Fruit fly (Drosophila melanogaster) whole organism, prepupa: ENCODE data around the gene Rpn11.

Experiments used
- Blimp-1 ChIP-seq: fragments of 200-800 bp; sonication (Bioruptor generic); optimal IDR thresholded peaks from 3 replicates; lab custom pipeline; 2017; ENCODE audit warnings: missing biosample characterization, missing genetic modification characterization, mild to moderate bottlenecking, moderate library complexity, missing genetic modification reagents
- CG10631 ChIP-seq: fragments of 200-800 bp; sonication (Bioruptor generic); optimal IDR thresholded peaks from 2 replicates; lab custom pipeline; 2016; ENCODE audit warnings: missing biosample characterization, missing genetic modification characterization
- CG10669 ChIP-seq: fragments of 200-800 bp; sonication (Bioruptor generic); optimal IDR thresholded peaks from 3 replicates; lab custom pipeline; 2018; ENCODE audit warnings: missing biosample characterization, mild to moderate bottlenecking, missing genetic modification characterization, moderate library complexity
- CG11762 ChIP-seq: fragments of 200-800 bp; sonication (Bioruptor generic); optimal IDR thresholded peaks from 3 replicates; lab custom pipeline; 2016; ENCODE audit warnings: missing biosample characterization, missing genetic modification characterization; ENCODE audit not compliant: insufficient read depth
- CG11902 ChIP-seq: fragments of 200-800 bp; sonication (Bioruptor generic); optimal IDR thresholded peaks from 3 replicates; lab custom pipeline; 2016; ENCODE audit warnings: missing biosample characterization, missing genetic modification characterization
- CG15336 ChIP-seq: fragments of 200-800 bp; sonication (Bioruptor generic); IDR thresholded peaks from 2 replicates; pipeline ENCODE4 v1.3.6; 2022; ENCODE audit warnings: missing biosample characterization, missing genetic modification characterization
- CG1621 ChIP-seq: fragments of 200-800 bp; sonication (Bioruptor generic); optimal IDR thresholded peaks from 3 replicates; lab custom pipeline; 2018; ENCODE audit warnings: missing biosample characterization, mild to moderate bottlenecking, missing genetic modification characterization
- CG16779 ChIP-seq: fragments of 200-800 bp; sonication (Bioruptor generic); optimal IDR thresholded peaks from 3 replicates; lab custom pipeline; 2017; ENCODE audit warnings: missing biosample characterization, mild to moderate bottlenecking, missing genetic modification characterization
- CG3032 ChIP-seq: fragments of 200-800 bp; optimal IDR thresholded peaks from 2 replicates; lab custom pipeline; 2019; ENCODE audit warnings: missing biosample characterization, mild to moderate bottlenecking, missing genetic modification characterization, moderate library complexity
- CG32006 ChIP-seq: fragments of 200-800 bp; sonication (Bioruptor generic); optimal IDR thresholded peaks from 3 replicates; lab custom pipeline; 2017; ENCODE audit warnings: missing biosample characterization, mild to moderate bottlenecking, missing genetic modification characterization
- CG34406 ChIP-seq: fragments of 200-800 bp; sonication (Bioruptor generic); optimal IDR thresholded peaks from 3 replicates; lab custom pipeline; 2016; ENCODE audit warnings: missing biosample characterization, missing genetic modification characterization
- CG3919 ChIP-seq: fragments of 200-800 bp; sonication (Bioruptor generic); optimal IDR thresholded peaks from 3 replicates; lab custom pipeline; 2016; ENCODE audit warnings: missing biosample characterization, missing genetic modification characterization
- CG4318 ChIP-seq: fragments of 200-800 bp; sonication (Bioruptor generic); optimal IDR thresholded peaks from 3 replicates; lab custom pipeline; 2017; ENCODE audit warnings: missing biosample characterization, mild to moderate bottlenecking, missing genetic modification characterization
- CG6163 ChIP-seq: fragments of 200-800 bp; sonication (Bioruptor generic); IDR thresholded peaks from 3 replicates; pipeline ENCODE4 v1.3.6; 2022; ENCODE audit warnings: missing biosample characterization, missing genetic modification characterization
- CG6276 ChIP-seq: fragments of 200-800 bp; sonication (Bioruptor generic); optimal IDR thresholded peaks from 2 replicates; lab custom pipeline; 2017; ENCODE audit warnings: missing biosample characterization, mild to moderate bottlenecking, missing genetic modification characterization
- CG6792 ChIP-seq: fragments of 200-800 bp; sonication (Bioruptor generic); optimal IDR thresholded peaks from 3 replicates; lab custom pipeline; 2016; ENCODE audit warnings: missing biosample characterization, missing genetic modification characterization
- CG6808 ChIP-seq: fragments of 200-800 bp; sonication (Bioruptor generic); optimal IDR thresholded peaks from 3 replicates; lab custom pipeline; 2017; ENCODE audit warnings: missing biosample characterization, missing genetic modification characterization, mild to moderate bottlenecking, moderate library complexity, missing genetic modification reagents
- CG6854 ChIP-seq: fragments of 200-800 bp; sonication (Bioruptor generic); optimal IDR thresholded peaks from 2 replicates; lab custom pipeline; 2017; ENCODE audit warnings: missing biosample characterization, mild to moderate bottlenecking, missing genetic modification characterization
- CG7368 ChIP-seq: fragments of 200-800 bp; sonication (Bioruptor generic); optimal IDR thresholded peaks from 3 replicates; lab custom pipeline; 2016; ENCODE audit warnings: missing biosample characterization, missing genetic modification characterization
- CG8119 ChIP-seq: fragments of 200-800 bp; sonication (Bioruptor generic); IDR thresholded peaks from 3 replicates; pipeline ENCODE4 v1.3.6; 2022; ENCODE audit warnings: missing biosample characterization, missing genetic modification characterization
- CG8319 ChIP-seq: fragments of 200-800 bp; sonication (Bioruptor generic); optimal IDR thresholded peaks from 3 replicates; lab custom pipeline; 2016; ENCODE audit warnings: missing biosample characterization, missing genetic modification characterization
- CG8632 ChIP-seq: fragments of 200-800 bp; sonication (Bioruptor generic); optimal IDR thresholded peaks from 3 replicates; lab custom pipeline; 2016; ENCODE audit warnings: missing biosample characterization, missing genetic modification characterization
- CG9139 ChIP-seq: fragments of 200-800 bp; sonication (Bioruptor generic); optimal IDR thresholded peaks from 3 replicates; lab custom pipeline; 2017; ENCODE audit warnings: missing biosample characterization, mild to moderate bottlenecking, missing genetic modification characterization
- Eip75B ChIP-seq: fragments of 200-800 bp; sonication (Bioruptor generic); optimal IDR thresholded peaks from 3 replicates; lab custom pipeline; 2016; ENCODE audit warnings: missing biosample characterization, missing genetic modification characterization
- Eip93F ChIP-seq: fragments of 200-800 bp; sonication (Bioruptor generic); optimal IDR thresholded peaks from 2 replicates; lab custom pipeline; 2016; ENCODE audit warnings: missing biosample characterization, mild to moderate bottlenecking, missing genetic modification characterization
- Ets21C ChIP-seq: fragments of 200-800 bp; sonication (Bioruptor generic); optimal IDR thresholded peaks from 3 replicates; lab custom pipeline; 2016; ENCODE audit warnings: missing biosample characterization, missing genetic modification characterization
- Ets96B ChIP-seq: fragments of 200-800 bp; optimal IDR thresholded peaks from 2 replicates; lab custom pipeline; 2019; ENCODE audit warnings: missing biosample characterization, mild to moderate bottlenecking, missing genetic modification characterization, moderate library complexity
- Hr38 ChIP-seq: sonication (Bioruptor generic); optimal IDR thresholded peaks from 2 replicates; lab custom pipeline; 2016; ENCODE audit warnings: missing biosample characterization, missing genetic modification characterization
- Hr39 ChIP-seq: fragments of 200-800 bp; sonication (Bioruptor generic); optimal IDR thresholded peaks from 2 replicates; lab custom pipeline; 2016; ENCODE audit warnings: missing biosample characterization, missing genetic modification characterization
- Hr4 ChIP-seq: fragments of 200-800 bp; sonication (Bioruptor generic); optimal IDR thresholded peaks from 3 replicates; lab custom pipeline; 2016; ENCODE audit warnings: missing biosample characterization, missing genetic modification characterization
- Lpt ChIP-seq: fragments of 200-800 bp; sonication (Bioruptor generic); optimal IDR thresholded peaks from 3 replicates; lab custom pipeline; 2016; ENCODE audit warnings: missing biosample characterization, missing genetic modification characterization
- Met ChIP-seq: fragments of 200-800 bp; sonication (Bioruptor generic); optimal IDR thresholded peaks from 3 replicates; lab custom pipeline; 2016; ENCODE audit warnings: missing biosample characterization, missing genetic modification characterization
- Sox102F ChIP-seq: fragments of 200-800 bp; sonication (Bioruptor generic); optimal IDR thresholded peaks from 2 replicates; lab custom pipeline; 2016; ENCODE audit warnings: missing biosample characterization, mild to moderate bottlenecking, missing genetic modification characterization
- Sox14 ChIP-seq: fragments of 200-800 bp; sonication (Bioruptor generic); optimal IDR thresholded peaks from 3 replicates; lab custom pipeline; 2016; ENCODE audit warnings: missing biosample characterization, missing genetic modification characterization
- achi ChIP-seq: fragments of 200-800 bp; sonication (Bioruptor generic); optimal IDR thresholded peaks from 3 replicates; lab custom pipeline; 2016; ENCODE audit warnings: missing biosample characterization, missing genetic modification characterization
- cyc ChIP-seq: fragments of 200-800 bp; sonication (Bioruptor generic); optimal IDR thresholded peaks from 3 replicates; lab custom pipeline; 2016; ENCODE audit warnings: missing biosample characterization, missing genetic modification characterization
- dac ChIP-seq: fragments of 200-800 bp; sonication (Bioruptor generic); optimal IDR thresholded peaks from 2 replicates; lab custom pipeline; 2017; ENCODE audit warnings: missing biosample characterization, mild to moderate bottlenecking, missing genetic modification characterization
- dsx ChIP-seq: fragments of 200-800 bp; optimal IDR thresholded peaks from 3 replicates; lab custom pipeline; 2019; ENCODE audit warnings: missing biosample characterization, mild to moderate bottlenecking, missing genetic modification characterization, moderate library complexity; ENCODE audit not compliant: poor library complexity, severe bottlenecking
- eg ChIP-seq: fragments of 200-800 bp; sonication (Bioruptor generic); IDR thresholded peaks from 3 replicates; pipeline ENCODE4 v1.3.6; 2022; ENCODE audit warnings: missing biosample characterization, missing genetic modification characterization
- esn ChIP-seq: fragments of 200-800 bp; sonication (Bioruptor generic); optimal IDR thresholded peaks from 2 replicates; lab custom pipeline; 2016; ENCODE audit warnings: missing biosample characterization, mild to moderate bottlenecking, missing genetic modification characterization, moderate library complexity
- fd59A ChIP-seq: fragments of 200-800 bp; sonication (Bioruptor generic); optimal IDR thresholded peaks from 2 replicates; lab custom pipeline; 2017; ENCODE audit warnings: missing biosample characterization, mild to moderate bottlenecking, missing genetic modification characterization, missing genetic modification reagents
- fd85E ChIP-seq: fragments of 200-800 bp; sonication (Bioruptor generic); optimal IDR thresholded peaks from 3 replicates; lab custom pipeline; 2016; ENCODE audit warnings: missing biosample characterization, missing genetic modification characterization
- fkh ChIP-seq: fragments of 200-800 bp; sonication (Bioruptor generic); optimal IDR thresholded peaks from 3 replicates; lab custom pipeline; 2017; ENCODE audit warnings: missing biosample characterization, mild to moderate bottlenecking, missing genetic modification characterization, moderate library complexity
- lz ChIP-seq: fragments of 200-800 bp; sonication (Bioruptor generic); optimal IDR thresholded peaks from 3 replicates; lab custom pipeline; 2016; ENCODE audit warnings: missing biosample characterization, missing genetic modification characterization
- net ChIP-seq: fragments of 200-800 bp; sonication (Bioruptor generic); optimal IDR thresholded peaks from 3 replicates; lab custom pipeline; 2016; ENCODE audit warnings: missing biosample characterization, missing genetic modification characterization
- pdm3 ChIP-seq: fragments of 200-800 bp; sonication (Bioruptor generic); optimal IDR thresholded peaks from 3 replicates; lab custom pipeline; 2016; ENCODE audit warnings: missing biosample characterization, missing genetic modification characterization
- salr ChIP-seq, 2 experiments: fragments of 200-800 bp; sonication (Bioruptor generic); optimal IDR thresholded peaks; 3 replicates each; lab custom pipeline; 2016 to 2018; ENCODE audit warnings: missing biosample characterization in 2 of 2, missing genetic modification characterization in 2 of 2, mild to moderate bottlenecking in 1 of 2
- spab ChIP-seq: fragments of 200-800 bp; sonication (Bioruptor generic); optimal IDR thresholded peaks from 2 replicates; lab custom pipeline; 2017; ENCODE audit warnings: missing biosample characterization, mild to moderate bottlenecking, missing genetic modification characterization, missing genetic modification reagents
- svp ChIP-seq: fragments of 200-800 bp; sonication (Bioruptor generic); peaks from one replicate; lab custom pipeline; 2016; ENCODE audit warnings: missing biosample characterization, missing genetic modification characterization
- topi ChIP-seq: fragments of 200-800 bp; sonication (Bioruptor generic); optimal IDR thresholded peaks from 3 replicates; lab custom pipeline; 2016; ENCODE audit warnings: missing biosample characterization, missing genetic modification characterization
- vri ChIP-seq: fragments of 200-800 bp; sonication (Bioruptor generic); optimal IDR thresholded peaks from 3 replicates; lab custom pipeline; 2016; ENCODE audit warnings: missing biosample characterization, mild to moderate bottlenecking, missing genetic modification characterization

The Rpn11 gene

DNA sequence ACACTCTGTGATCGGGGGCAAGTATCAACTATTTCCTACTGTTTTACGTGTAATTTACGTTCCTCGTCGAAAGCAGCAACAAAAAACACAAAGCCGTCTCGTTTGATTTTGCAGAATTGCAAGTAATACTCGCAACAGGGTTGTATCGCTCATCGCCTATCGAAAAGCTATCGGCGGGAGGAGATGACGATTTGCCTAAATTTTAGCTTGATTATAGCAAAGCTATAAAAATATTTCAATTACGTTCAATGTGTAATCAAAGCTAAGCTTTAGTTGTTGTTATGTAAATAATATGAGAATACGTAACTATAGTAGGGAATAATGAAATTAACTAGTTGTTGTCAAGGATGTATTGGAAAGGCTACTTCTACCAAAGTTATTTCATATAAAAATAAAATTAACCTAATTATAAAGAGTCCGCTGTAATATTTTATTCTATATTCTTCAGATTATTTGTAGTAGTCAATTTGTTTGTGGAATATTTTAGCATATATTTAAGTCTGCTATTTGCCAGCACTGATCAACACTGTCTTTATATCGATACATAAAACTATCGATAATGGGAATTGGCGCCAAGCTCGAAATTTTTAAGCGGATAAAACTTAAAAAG, at the start of gene Rpn11:
Gene Rpn11, minus strand, starts transcription at position 146 of the 610 bp plus-strand sequence.
- no peak for TF ChIP-seq CG8119 (GFP tag; lab: Robert Waterston, UW)
- TF ChIP-seq spab (GFP tag; lab: Kevin White, UChicago): no peak
- peak; percentile 46 for TF ChIP-seq CG8632
- peak; percentile 4 for TF ChIP-seq fkh
- no peak for TF ChIP-seq Eip93F
- TF ChIP-seq svp (GFP tag; lab: Kevin White, UChicago): peak; percentile 76
- no peak for TF ChIP-seq CG9139 (GFP tag; lab: Kevin White, UChicago)
- peak; percentile 36; the same call in 1 of the 3 replicates for TF ChIP-seq eg (GFP tag; lab: Robert Waterston, UW)
- TF ChIP-seq Sox102F (GFP tag; lab: Kevin White, UChicago): no peak
- no peak for TF ChIP-seq pdm3 (GFP tag; lab: Kevin White, UChicago)
- TF ChIP-seq Ets21C (GFP tag; lab: Kevin White, UChicago): peak; percentile 44
- TF ChIP-seq CG34406 (GFP tag; lab: Kevin White, UChicago): peak; percentile 39
- TF ChIP-seq dac: no peak
- peak; percentile 44 for TF ChIP-seq CG3919 (GFP tag; lab: Kevin White, UChicago)
- TF ChIP-seq CG10669 (GFP tag; lab: Kevin White, UChicago): no peak
- peak; percentile 0 for TF ChIP-seq CG11902
- TF ChIP-seq CG3032 (tag; lab: Kevin White, UChicago): peak; percentile 54
- TF ChIP-seq lz: peak; percentile 66
- TF ChIP-seq esn: peak; percentile 68
- TF ChIP-seq cyc (GFP tag; lab: Kevin White, UChicago): peak; percentile 38
- TF ChIP-seq CG10631 (GFP tag; lab: Kevin White, UChicago): peak; percentile 65
- no peak for TF ChIP-seq Hr38 (GFP tag; lab: Kevin White, UChicago)
- TF ChIP-seq CG1621 (tag; lab: Kevin White, UChicago): no peak
- TF ChIP-seq Sox14 (GFP tag; lab: Kevin White, UChicago): peak; percentile 74
- peak; percentile 16 for TF ChIP-seq CG8319
- no peak for TF ChIP-seq CG6854
- peak; percentile 55 for TF ChIP-seq topi
- TF ChIP-seq Ets96B (tag; lab: Kevin White, UChicago): peak; percentile 51
- no peak for TF ChIP-seq CG4318
- peak; percentile 48 for TF ChIP-seq CG6792 (GFP tag; lab: Kevin White, UChicago)
- TF ChIP-seq CG32006 (GFP tag; lab: Kevin White, UChicago): peak; percentile 46
- no peak for TF ChIP-seq CG7368 (GFP tag; lab: Kevin White, UChicago)
- no peak for TF ChIP-seq CG6808 (GFP tag; lab: Kevin White, UChicago)
- TF ChIP-seq net (GFP tag; lab: Kevin White, UChicago): peak; percentile 37
- peak; percentile 45 for TF ChIP-seq Hr39
- TF ChIP-seq Eip75B (GFP tag; lab: Kevin White, UChicago): peak; percentile 53
- TF ChIP-seq CG6276 (GFP tag; lab: Kevin White, UChicago): no peak
- no peak for TF ChIP-seq CG6163
- TF ChIP-seq salr (GFP tag; optimal IDR thresholded peaks at IDR 0.05; lab: Kevin White, UChicago): no peak
- TF ChIP-seq Lpt (GFP tag; lab: Kevin White, UChicago): no peak
- TF ChIP-seq achi: peak; percentile 48
- peak; percentile 54 for TF ChIP-seq Hr4 (GFP tag; lab: Kevin White, UChicago)
- peak; percentile 45 for TF ChIP-seq dsx
- TF ChIP-seq CG15336 (GFP tag; lab: Robert Waterston, UW): 0 out of 2 replicates have a peak, but pooled peaks have one; percentile 19
- TF ChIP-seq CG16779 (tag; lab: Kevin White, UChicago): no peak
- no peak for TF ChIP-seq fd85E (GFP tag; lab: Kevin White, UChicago)
- TF ChIP-seq vri (GFP tag; lab: Kevin White, UChicago): no peak
- no peak for TF ChIP-seq CG11762 (GFP tag; lab: Kevin White, UChicago)
- no peak for TF ChIP-seq Met
- TF ChIP-seq Blimp-1: no peak
- TF ChIP-seq fd59A (GFP tag; lab: Kevin White, UChicago): peak; percentile 21
